Worm (Caenorhabditis elegans) whole organism, early embryonic: ENCODE measurements around the gene T28D9.11.

Experiments
- B0310.2 ChIP-seq: sonication (generic microtip); optimal IDR thresholded peaks from 2 replicates; lab custom pipeline; 2016; ENCODE audit warnings: mild to moderate bottlenecking, missing genetic modification characterization, missing compliant biosample characterization
- F13C5.2 ChIP-seq: sonication (generic microtip); optimal IDR thresholded peaks from 2 replicates; lab custom pipeline; 2017; ENCODE audit warnings: mild to moderate bottlenecking, missing genetic modification characterization, inconsistent platforms, missing compliant biosample characterization
- aly-1 ChIP-seq: sonication (generic microtip); optimal IDR thresholded peaks from 2 replicates; lab custom pipeline; 2016; ENCODE audit warnings: missing genetic modification characterization, missing compliant biosample characterization
- ama-1 ChIP-seq: fragments of 150-350 bp; optimal IDR thresholded peaks from 2 replicates; lab custom pipeline; 2014
- ceh-13 ChIP-seq: fragments of 200-800 bp; sonication (Bioruptor generic); optimal IDR thresholded peaks from 2 replicates; lab custom pipeline; 2018; ENCODE audit warnings: mild to moderate bottlenecking, missing genetic modification characterization, missing compliant biosample characterization
- ceh-36 ChIP-seq: sonication (generic microtip); optimal IDR thresholded peaks from 2 replicates; lab custom pipeline; 2016; ENCODE audit warnings: missing genetic modification characterization, inconsistent platforms, missing compliant biosample characterization
- ets-7 ChIP-seq: sonication (generic microtip); optimal IDR thresholded peaks from 2 replicates; lab custom pipeline; 2016; ENCODE audit warnings: missing genotype, missing genetic modification characterization, missing compliant biosample characterization
- flt-1 ChIP-seq: fragments of 200-800 bp; sonication (Bioruptor generic); IDR thresholded peaks from 2 replicates; pipeline ENCODE4 v1.3.6; 2022; ENCODE audit warnings: missing genetic modification characterization, missing compliant biosample characterization
- hmbx-1 ChIP-seq: sonication (generic microtip); optimal IDR thresholded peaks from 2 replicates; lab custom pipeline; 2016; ENCODE audit warnings: mild to moderate bottlenecking, missing genetic modification characterization, missing compliant biosample characterization
- hmg-4 ChIP-seq: fragments of 200-800 bp; sonication (Bioruptor generic); optimal IDR thresholded peaks from 2 replicates; lab custom pipeline; 2018; ENCODE audit warnings: mild to moderate bottlenecking, missing genetic modification characterization, missing compliant biosample characterization
- hnd-1 ChIP-seq: sonication (generic microtip); optimal IDR thresholded peaks from 2 replicates; lab custom pipeline; 2016; ENCODE audit warnings: missing genetic modification characterization, missing compliant biosample characterization
- pes-1 ChIP-seq: fragments of 200-800 bp; sonication (Bioruptor generic); IDR thresholded peaks from 2 replicates; pipeline ENCODE4 v1.3.6; 2022; ENCODE audit warnings: missing genetic modification reagents, missing genetic modification characterization, missing compliant biosample characterization
- scrt-1 ChIP-seq: fragments of 200-800 bp; sonication (Bioruptor generic); IDR thresholded peaks from 2 replicates; pipeline ENCODE4 v1.3.6; 2022; ENCODE audit warnings: missing genetic modification characterization, missing compliant biosample characterization
- sea-1 ChIP-seq: fragments of 200-800 bp; sonication (Bioruptor generic); conservative IDR thresholded peaks from 2 replicates; pipeline ENCODE4 v1.3.6; 2022; ENCODE audit warnings: missing genetic modification characterization, missing compliant biosample characterization
- tbx-11 ChIP-seq: fragments of 200-800 bp; sonication (Bioruptor generic); IDR thresholded peaks from 2 replicates; pipeline ENCODE4 v1.3.6; 2022; ENCODE audit warnings: missing genetic modification characterization, missing compliant biosample characterization
- tbx-37 ChIP-seq: fragments of 200-800 bp; sonication (Bioruptor generic); conservative IDR thresholded peaks from 2 replicates; pipeline ENCODE4 v1.3.6; 2022; ENCODE audit warnings: missing genetic modification reagents, missing genetic modification characterization, missing compliant biosample characterization
- tra-4 ChIP-seq: sonication (generic microtip); optimal IDR thresholded peaks from 2 replicates; lab custom pipeline; 2017; ENCODE audit warnings: missing genetic modification characterization, missing compliant biosample characterization

Gene T28D9.11

DNA sequence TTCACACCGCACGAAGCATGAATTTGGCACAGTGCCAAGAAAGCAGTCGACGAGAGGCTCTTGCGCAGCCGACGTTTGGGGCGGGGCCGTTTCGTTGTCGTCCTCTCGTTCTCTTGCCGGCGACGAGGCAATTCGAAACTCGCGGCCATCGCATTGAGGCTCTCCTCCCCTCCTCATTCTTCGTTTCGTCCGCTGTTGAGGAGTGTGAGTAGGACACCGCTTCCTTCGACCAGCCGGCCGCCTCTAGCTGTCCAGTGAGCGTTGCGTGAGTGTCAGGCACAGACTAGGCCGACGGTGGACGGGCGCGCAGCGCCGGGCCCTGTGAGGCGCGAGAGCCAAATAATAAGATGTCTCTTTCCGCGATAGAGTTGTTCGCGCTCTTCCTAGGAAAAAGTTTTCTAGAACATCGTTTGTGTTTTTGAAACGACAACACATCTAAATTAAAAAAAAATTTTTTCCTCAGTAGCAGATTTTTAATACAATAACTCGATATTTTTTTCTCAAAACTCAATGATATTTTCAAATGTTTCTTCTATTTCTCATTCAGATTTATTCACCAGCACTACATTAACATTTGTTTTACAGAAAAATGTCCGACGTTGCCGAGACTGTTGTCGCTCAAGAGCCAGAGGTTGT lies at the start of gene T28D9.11, which contains the start of gene T28D9.1:
TSS of gene T28D9.11 (minus strand) at position 177 of the 636 bp plus-strand sequence.
TSS of gene T28D9.1 (plus strand) at position 586 of the 636 bp plus-strand sequence.
- TF ChIP-seq tbx-11 (GFP tag; lab: Robert Waterston, UW) (no peak), flt-1 (GFP tag; lab: Robert Waterston, UW) (peak; percentile 33; the same call in 1 of the 2 replicates), hmbx-1 (tag; lab: Kevin White, UChicago) (no peak), B0310.2 (tag; lab: Kevin White, UChicago) (peak; percentile 72), ceh-36 (tag; lab: Kevin White, UChicago) (no peak), F13C5.2 (tag; lab: Kevin White, UChicago) (no peak), aly-1 (tag; lab: Kevin White, UChicago) (peak; percentile 24), ets-7 (tag; lab: Kevin White, UChicago) (no peak), pes-1 (peak; percentile 60; the same call in 1 of the 2 replicates), sea-1 (no peak), hmg-4 (peak; percentile 80), ama-1 (no peak), tra-4 (tag; lab: Kevin White, UChicago) (no peak), tbx-37 (GFP tag; lab: Robert Waterston, UW) (peak; percentile 39; the same call in 1 of the 2 replicates), hnd-1 (tag; lab: Kevin White, UChicago) (no peak), scrt-1 (GFP tag; lab: Robert Waterston, UW) (0 out of 2 replicates have a peak, but pooled peaks have one; percentile 59), ceh-13 (GFP tag; lab: Kevin White, UChicago) (no peak)

DNA sequence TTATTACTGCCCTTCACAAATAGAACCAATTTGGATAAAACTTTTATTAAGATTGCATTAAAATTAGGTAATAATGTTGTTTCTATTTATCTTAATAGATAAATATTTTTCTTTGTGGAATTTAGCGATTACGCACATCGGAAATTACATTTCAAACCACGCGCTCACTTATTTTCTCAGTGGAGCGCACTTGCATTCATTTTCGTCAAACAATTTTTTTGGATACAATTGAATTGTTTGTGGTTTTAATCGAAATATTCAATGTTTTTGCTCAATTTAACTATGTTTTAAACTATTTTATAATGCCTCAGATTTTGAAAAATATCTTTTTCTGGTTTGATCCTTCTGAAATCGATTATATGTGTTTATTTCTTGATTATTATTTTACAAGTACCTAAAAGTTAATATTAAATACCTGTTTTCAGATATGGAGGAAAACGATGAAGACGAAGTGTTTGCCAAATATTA lies 44.2 kb upstream of the T28D9.11 start, which contains the start of gene utp-20:
TSS of gene utp-20 (plus strand) at position 418 of the 468 bp plus-strand sequence.
- no peak for TF ChIP-seq tbx-11 (GFP tag; lab: Robert Waterston, UW)
- peak; percentile 5 for TF ChIP-seq F13C5.2 (tag; lab: Kevin White, UChicago)

DNA sequence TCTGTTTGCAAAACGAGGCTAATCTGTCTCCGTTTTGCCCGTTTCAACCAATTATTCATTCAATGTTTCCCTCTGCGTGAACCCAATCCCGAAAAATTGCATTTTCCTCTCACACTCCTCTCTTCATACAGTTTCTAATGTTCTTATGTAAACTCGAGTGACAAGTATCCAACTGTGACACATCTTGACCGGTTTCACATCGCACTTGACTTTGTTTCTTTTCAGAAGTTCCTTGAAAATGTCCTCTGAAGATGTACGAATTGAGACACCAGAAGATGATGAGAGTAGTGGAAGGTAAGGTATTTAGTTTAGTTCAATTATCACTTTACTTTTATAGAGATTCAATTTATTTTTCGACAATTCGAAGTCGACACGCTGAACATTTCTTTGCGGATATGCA lies 40.1 kb upstream of the T28D9.11 start, which contains the start of gene abcx-1:
TSS of gene abcx-1 (plus strand) at position 224 of the 400 bp plus-strand sequence.
- TF ChIP-seq ceh-36 (tag; lab: Kevin White, UChicago): no peak
- TF ChIP-seq flt-1 (GFP tag; lab: Robert Waterston, UW): no peak
- TF ChIP-seq scrt-1 (GFP tag; lab: Robert Waterston, UW): no peak
- no peak for TF ChIP-seq sea-1
- no peak for TF ChIP-seq tbx-11 (GFP tag; lab: Robert Waterston, UW)
- no peak for TF ChIP-seq hnd-1 (tag; lab: Kevin White, UChicago)
- no peak for TF ChIP-seq tra-4 (tag; lab: Kevin White, UChicago)
- TF ChIP-seq F13C5.2 (tag; lab: Kevin White, UChicago): no peak
- no peak for TF ChIP-seq B0310.2 (tag; lab: Kevin White, UChicago)
- no peak for TF ChIP-seq tbx-37 (GFP tag; lab: Robert Waterston, UW)
- no peak for TF ChIP-seq pes-1
- no peak for TF ChIP-seq ets-7 (tag; lab: Kevin White, UChicago)
- TF ChIP-seq ceh-13 (GFP tag; lab: Kevin White, UChicago): no peak
- TF ChIP-seq ama-1: no peak
- TF ChIP-seq hmg-4: no peak
- TF ChIP-seq hmbx-1 (tag; lab: Kevin White, UChicago): no peak
- TF ChIP-seq aly-1 (tag; lab: Kevin White, UChicago): no peak

DNA sequence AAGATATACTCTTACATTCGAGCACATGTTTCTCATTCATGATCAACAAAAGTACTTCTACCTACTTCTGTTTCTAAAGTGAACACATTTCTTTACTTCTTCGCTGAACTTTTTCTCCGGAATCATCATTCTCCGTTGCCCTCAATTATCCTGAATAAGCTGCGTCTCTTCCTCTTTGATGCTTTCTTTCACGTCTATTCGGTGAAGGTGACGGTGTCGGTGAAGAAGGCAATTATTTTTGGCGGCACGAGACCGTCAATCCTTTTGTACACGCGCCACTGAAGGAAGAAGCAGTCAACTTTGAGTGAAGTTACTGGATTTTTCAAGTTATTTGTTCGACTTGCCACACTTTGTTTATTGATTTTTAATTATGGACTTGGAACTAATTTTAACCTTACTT lies 39.7 kb upstream of the T28D9.11 start, which contains the start of gene abch-1:
TSS of gene abch-1 (minus strand) at position 101 of the 400 bp plus-strand sequence.
- TF ChIP-seq hmg-4 (no peak), scrt-1 (GFP tag; lab: Robert Waterston, UW) (no peak), flt-1 (GFP tag; lab: Robert Waterston, UW) (no peak), tbx-37 (GFP tag; lab: Robert Waterston, UW) (no peak), ama-1 (no peak), F13C5.2 (tag; lab: Kevin White, UChicago) (no peak), tbx-11 (GFP tag; lab: Robert Waterston, UW) (no peak), tra-4 (tag; lab: Kevin White, UChicago) (no peak), hmbx-1 (tag; lab: Kevin White, UChicago) (no peak), ceh-13 (GFP tag; lab: Kevin White, UChicago) (no peak), ets-7 (tag; lab: Kevin White, UChicago) (no peak), aly-1 (tag; lab: Kevin White, UChicago) (no peak), sea-1 (no peak), B0310.2 (tag; lab: Kevin White, UChicago) (no peak), pes-1 (no peak)

DNA sequence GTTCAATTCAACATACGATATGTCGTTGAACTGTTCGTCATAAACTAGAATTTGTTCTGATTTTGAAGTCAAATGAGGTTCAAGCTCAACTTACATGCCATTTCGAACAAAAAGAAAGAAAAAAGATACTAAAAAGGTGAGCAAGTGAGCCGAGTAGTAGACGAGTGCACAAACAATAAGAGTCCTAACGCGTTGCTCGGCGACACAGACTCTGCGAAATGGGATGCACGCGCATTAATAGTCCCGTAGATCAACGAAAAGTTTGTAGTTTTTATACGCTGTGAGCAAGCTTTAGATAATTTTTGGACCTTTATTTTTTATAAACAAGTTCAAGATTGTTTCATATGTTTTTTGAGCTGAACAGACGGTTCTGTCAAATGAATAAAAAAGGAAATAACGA lies 36.8 kb upstream of the T28D9.11 start, which contains the start of gene C56E6.4:
TSS of gene C56E6.4 (minus strand) at position 101 of the 400 bp plus-strand sequence.
- TF ChIP-seq tbx-11 (GFP tag; lab: Robert Waterston, UW): no peak
- TF ChIP-seq pes-1: no peak
- no peak for TF ChIP-seq scrt-1 (GFP tag; lab: Robert Waterston, UW)
- no peak for TF ChIP-seq hmg-4
- TF ChIP-seq ceh-36 (tag; lab: Kevin White, UChicago): no peak
- TF ChIP-seq ama-1: no peak
- no peak for TF ChIP-seq ceh-13 (GFP tag; lab: Kevin White, UChicago)
- no peak for TF ChIP-seq aly-1 (tag; lab: Kevin White, UChicago)
- TF ChIP-seq sea-1: no peak
- TF ChIP-seq hmbx-1 (tag; lab: Kevin White, UChicago): no peak
- no peak for TF ChIP-seq B0310.2 (tag; lab: Kevin White, UChicago)

DNA sequence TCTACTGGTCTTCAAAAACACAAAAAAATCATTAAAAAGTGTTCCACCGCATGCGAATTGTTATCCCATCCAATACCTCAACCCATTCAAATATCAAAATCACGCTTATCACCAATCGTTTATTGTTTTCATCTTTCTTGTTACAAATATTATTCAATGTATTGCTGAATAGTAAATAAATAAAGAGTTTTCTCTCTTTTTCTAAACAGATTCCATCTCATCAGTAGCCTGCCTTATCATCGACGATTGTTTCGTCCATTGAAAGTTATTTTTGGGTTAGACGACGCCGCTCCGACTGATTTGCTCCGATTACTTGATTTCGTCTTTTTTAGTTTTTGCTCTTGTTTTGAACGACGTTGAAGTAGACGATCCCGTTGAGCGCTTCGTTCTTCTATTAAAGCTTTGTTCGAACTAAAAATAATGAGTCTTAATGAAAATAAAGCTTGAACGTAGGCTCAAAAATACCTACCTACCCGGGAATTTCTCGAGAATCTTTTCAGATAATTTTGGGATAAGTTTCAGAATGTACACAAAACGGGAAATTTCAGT lies 34.4 kb upstream of the T28D9.11 start:
- TF ChIP-seq flt-1 (GFP tag; lab: Robert Waterston, UW): no peak
- no peak for TF ChIP-seq tbx-37 (GFP tag; lab: Robert Waterston, UW)
- no peak for TF ChIP-seq F13C5.2 (tag; lab: Kevin White, UChicago)
- TF ChIP-seq tbx-11 (GFP tag; lab: Robert Waterston, UW): no peak
- no peak for TF ChIP-seq sea-1
- TF ChIP-seq ets-7 (tag; lab: Kevin White, UChicago): no peak
- TF ChIP-seq pes-1: no peak
- TF ChIP-seq tra-4 (tag; lab: Kevin White, UChicago): no peak
- TF ChIP-seq ama-1: no peak
- TF ChIP-seq hmg-4: no peak
- no peak for TF ChIP-seq ceh-13 (GFP tag; lab: Kevin White, UChicago)
- no peak for TF ChIP-seq hmbx-1 (tag; lab: Kevin White, UChicago)
- no peak for TF ChIP-seq hnd-1 (tag; lab: Kevin White, UChicago)
- no peak for TF ChIP-seq B0310.2 (tag; lab: Kevin White, UChicago)
- no peak for TF ChIP-seq ceh-36 (tag; lab: Kevin White, UChicago)
- no peak for TF ChIP-seq aly-1 (tag; lab: Kevin White, UChicago)
- TF ChIP-seq scrt-1 (GFP tag; lab: Robert Waterston, UW): no peak
